Worm (Caenorhabditis elegans) whole organism, L1 larva: ENCODE measurements around the gene C48D5.3.

Experiments used
- C34B4.2 ChIP-seq: sonication (generic microtip); optimal IDR thresholded peaks from 2 replicates; lab custom pipeline; 2017; ENCODE audit warnings: mild to moderate bottlenecking, missing genetic modification characterization, missing compliant biosample characterization
- F16B12.6 ChIP-seq: fragments of 150-350 bp; optimal IDR thresholded peaks from 2 replicates; lab custom pipeline; 2014; ENCODE audit warnings: missing biosample characterization, missing genetic modification characterization
- alr-1 ChIP-seq: fragments of 200-800 bp; sonication (Bioruptor generic); optimal IDR thresholded peaks from 2 replicates; lab custom pipeline; 2018; ENCODE audit warnings: borderline replicate concordance, mild to moderate bottlenecking, missing genetic modification characterization, missing compliant biosample characterization
- ama-1 ChIP-seq: fragments of 150-350 bp; optimal IDR thresholded peaks from 2 replicates; lab custom pipeline; 2014
- blmp-1 ChIP-seq: fragments of 150-350 bp; optimal IDR thresholded peaks from 2 replicates; lab custom pipeline; 2014; ENCODE audit warnings: missing biosample characterization, missing genetic modification characterization
- ceh-63 ChIP-seq: fragments of 200-800 bp; sonication (Bioruptor generic); optimal IDR thresholded peaks from 2 replicates; lab custom pipeline; 2018; ENCODE audit warnings: mild to moderate bottlenecking, missing genetic modification characterization, missing compliant biosample characterization
- ceh-8 ChIP-seq: fragments of 200-800 bp; sonication (Bioruptor generic); optimal IDR thresholded peaks from 2 replicates; lab custom pipeline; 2018; ENCODE audit warnings: mild to moderate bottlenecking, missing genetic modification characterization, moderate library complexity, missing compliant biosample characterization
- ceh-82 ChIP-seq, 3 experiments: fragments of 150-350 bp in 1 of 3; sonication (generic microtip) in 2 of 3; optimal IDR thresholded peaks; 2 replicates each; lab custom pipeline; 2014 to 2017; ENCODE audit warnings: missing biosample characterization in 3 of 3, missing genetic modification characterization in 3 of 3
- ceh-88 ChIP-seq: fragments of 200-800 bp; sonication (Bioruptor generic); IDR thresholded peaks from 2 replicates; pipeline ENCODE4 v1.3.6; 2022; ENCODE audit warnings: missing genetic modification characterization, missing compliant biosample characterization
- dpl-1 ChIP-seq, 3 experiments: fragments of 150-350 bp in 2 of 3; sonication (generic microtip) in 1 of 3; optimal IDR thresholded peaks; 2 replicates each; lab custom pipeline; 2014 to 2017; ENCODE audit warnings: missing biosample characterization in 3 of 3, missing genetic modification characterization in 3 of 3, missing genetic modification reagents in 3 of 3
- dsc-1 ChIP-seq: sonication (generic microtip); optimal IDR thresholded peaks from 2 replicates; lab custom pipeline; 2016; ENCODE audit warnings: mild to moderate bottlenecking, missing genetic modification characterization, missing compliant biosample characterization
- efl-1 ChIP-seq, 4 experiments: fragments of 150-350 bp; optimal IDR thresholded peaks in 3 of 4; peaks in 1 of 4; 1 replicate in 1 of 4; 2 replicates in 3 of 4; lab custom pipeline; 2014; ENCODE audit warnings: missing biosample characterization in 2 of 4, missing genetic modification characterization in 2 of 4, missing genetic modification reagents in 2 of 4
- efl-3 ChIP-seq: fragments of 200-800 bp; sonication (Bioruptor generic); optimal IDR thresholded peaks from 2 replicates; lab custom pipeline; 2018; ENCODE audit warnings: mild to moderate bottlenecking, missing genetic modification characterization, missing compliant biosample characterization
- egl-13 ChIP-seq: sonication (generic microtip); optimal IDR thresholded peaks from 2 replicates; lab custom pipeline; 2016; ENCODE audit warnings: missing genotype, missing genetic modification reagents, missing genetic modification characterization, missing compliant biosample characterization
- egl-27 ChIP-seq, 2 experiments: fragments of 150-350 bp in 1 of 2; sonication (generic microtip); optimal IDR thresholded peaks; 3 replicates each; lab custom pipeline; 2017 to 2018; ENCODE audit warnings: missing biosample characterization in 2 of 2, missing genetic modification characterization in 2 of 2, missing genetic modification reagents in 2 of 2
- ets-5 ChIP-seq: fragments of 200-800 bp; sonication (Bioruptor generic); IDR thresholded peaks from 2 replicates; pipeline ENCODE4 v1.3.6; 2022; ENCODE audit warnings: missing genetic modification characterization, missing compliant biosample characterization
- fkh-10 ChIP-seq: sonication (generic microtip); optimal IDR thresholded peaks from 2 replicates; lab custom pipeline; 2017; ENCODE audit warnings: missing biosample characterization, missing genetic modification reagents, missing genetic modification characterization
- fkh-8 ChIP-seq: sonication (generic microtip); optimal IDR thresholded peaks from 2 replicates; lab custom pipeline; 2016; ENCODE audit warnings: mild to moderate bottlenecking, missing genetic modification characterization, missing compliant biosample characterization
- isw-1 ChIP-seq: fragments of 200-800 bp; sonication (Bioruptor generic); IDR thresholded peaks from 2 replicates; pipeline ENCODE4 v1.3.6; 2022; ENCODE audit warnings: missing genetic modification characterization, missing compliant biosample characterization
- jun-1 ChIP-seq: fragments of 150-350 bp; optimal IDR thresholded peaks from 2 replicates; lab custom pipeline; 2014; ENCODE audit warnings: missing biosample characterization, missing genetic modification reagents, missing genetic modification characterization
- lin-13 ChIP-seq: fragments of 150-350 bp; optimal IDR thresholded peaks from 2 replicates; lab custom pipeline; 2014; ENCODE audit warnings: missing biosample characterization, missing genetic modification reagents, missing genetic modification characterization
- lin-14 ChIP-seq: fragments of 200-800 bp; sonication (Bioruptor generic); optimal IDR thresholded peaks from 2 replicates; lab custom pipeline; 2018; ENCODE audit warnings: mild to moderate bottlenecking, missing genetic modification characterization, moderate library complexity, missing compliant biosample characterization
- lin-35 ChIP-seq, 2 experiments: fragments of 150-350 bp; optimal IDR thresholded peaks; 2 replicates each; lab custom pipeline; 2014; ENCODE audit warnings: missing biosample characterization in 2 of 2, missing genetic modification characterization in 2 of 2, missing genetic modification reagents in 2 of 2
- lir-3 ChIP-seq: sonication (generic microtip); optimal IDR thresholded peaks from 2 replicates; lab custom pipeline; 2016; ENCODE audit warnings: mild to moderate bottlenecking, missing genetic modification characterization, moderate library complexity, missing compliant biosample characterization; ENCODE audit not compliant: poor library complexity
- lsy-2 ChIP-seq, 2 experiments: fragments of 150-350 bp; optimal IDR thresholded peaks; 2 replicates each; lab custom pipeline; 2014; ENCODE audit warnings: missing biosample characterization in 2 of 2, missing genetic modification characterization in 2 of 2
- mab-9 ChIP-seq: fragments of 200-800 bp; sonication (Bioruptor generic); IDR thresholded peaks from 2 replicates; pipeline ENCODE4 v1.3.6; 2022; ENCODE audit warnings: missing genetic modification reagents, missing genetic modification characterization, missing compliant biosample characterization
- mdl-1 ChIP-seq, 2 experiments: fragments of 150-350 bp; optimal IDR thresholded peaks; 2 replicates each; lab custom pipeline; 2014 to 2017; ENCODE audit warnings: missing biosample characterization in 2 of 2, missing genetic modification characterization in 2 of 2, inconsistent platforms in 1 of 2
- mep-1 ChIP-seq: fragments of 150-350 bp; optimal IDR thresholded peaks from 2 replicates; lab custom pipeline; 2014; ENCODE audit warnings: missing biosample characterization, missing genetic modification characterization
- nhr-47 ChIP-seq: sonication (generic microtip); optimal IDR thresholded peaks from 2 replicates; lab custom pipeline; 2016; ENCODE audit warnings: mild to moderate bottlenecking, missing genetic modification characterization, moderate library complexity, missing compliant biosample characterization
- nhr-71 ChIP-seq: sonication (generic microtip); optimal IDR thresholded peaks from 2 replicates; lab custom pipeline; 2016; ENCODE audit warnings: mild to moderate bottlenecking, missing genetic modification characterization, moderate library complexity, missing compliant biosample characterization
- nhr-85 ChIP-seq: sonication (generic microtip); peaks from one replicate; lab custom pipeline; 2016; ENCODE audit warnings: missing genetic modification characterization, inconsistent platforms, missing compliant biosample characterization
- rnt-1 ChIP-seq: sonication (generic microtip); optimal IDR thresholded peaks from 2 replicates; lab custom pipeline; 2016; ENCODE audit warnings: mild to moderate bottlenecking, missing genetic modification characterization, moderate library complexity, missing compliant biosample characterization
- snpc-4 ChIP-seq: fragments of 150-350 bp; optimal IDR thresholded peaks from 2 replicates; lab custom pipeline; 2014; ENCODE audit warnings: missing biosample characterization, missing genetic modification characterization
- snu-23 ChIP-seq: sonication (generic microtip); optimal IDR thresholded peaks from 2 replicates; lab custom pipeline; 2016; ENCODE audit warnings: missing genetic modification characterization, missing compliant biosample characterization
- sptf-1 ChIP-seq: fragments of 150-350 bp; optimal IDR thresholded peaks from 2 replicates; lab custom pipeline; 2014; ENCODE audit warnings: missing biosample characterization, missing genetic modification characterization
- swsn-7 ChIP-seq: sonication (generic microtip); optimal IDR thresholded peaks from 2 replicates; lab custom pipeline; 2016; ENCODE audit warnings: missing genetic modification characterization, missing compliant biosample characterization
- tbx-2 ChIP-seq: sonication (generic microtip); optimal IDR thresholded peaks from 2 replicates; lab custom pipeline; 2016; ENCODE audit warnings: missing genetic modification characterization, missing compliant biosample characterization
- tlp-1 ChIP-seq: fragments of 150-350 bp; optimal IDR thresholded peaks from 2 replicates; lab custom pipeline; 2014; ENCODE audit warnings: missing biosample characterization, missing genetic modification characterization
- unc-86 ChIP-seq: sonication (generic microtip); optimal IDR thresholded peaks from 2 replicates; lab custom pipeline; 2016; ENCODE audit warnings: missing genetic modification characterization, missing compliant biosample characterization
- vab-15 ChIP-seq: sonication (generic microtip); optimal IDR thresholded peaks from 2 replicates; lab custom pipeline; 2017; ENCODE audit warnings: missing genotype, mild to moderate bottlenecking, missing genetic modification characterization, missing compliant biosample characterization
- xbp-1 ChIP-seq: sonication (generic microtip); optimal IDR thresholded peaks from 2 replicates; lab custom pipeline; 2016; ENCODE audit warnings: missing genetic modification characterization, missing compliant biosample characterization
- zag-1 ChIP-seq: fragments of 150-350 bp; optimal IDR thresholded peaks from 2 replicates; lab custom pipeline; 2014; ENCODE audit warnings: missing biosample characterization, missing genetic modification characterization
- ztf-11 ChIP-seq, 2 experiments: sonication (generic microtip); optimal IDR thresholded peaks; 2 replicates each; lab custom pipeline; 2016 to 2017; ENCODE audit warnings: missing genetic modification characterization in 2 of 2, missing biosample characterization in 1 of 2, missing compliant biosample characterization in 1 of 2

The C48D5.3 gene

ce11 chrIII:3532035-3532434 lies 49.5 kb downstream of the C48D5.3 start:
- TF ChIP-seq isw-1 (GFP tag; lab: Robert Waterston, UW) (peak; percentile 39; the same call in 1 of the 2 replicates), ama-1 (peak; percentile 18), snu-23 (GFP tag; lab: Kevin White, UChicago) (peak; percentile 76), egl-13 (tag; lab: Kevin White, UChicago) (peak; percentile 37), mab-9 (GFP tag; lab: Robert Waterston, UW) (no peak), jun-1 (peak; percentile 43), rnt-1 (tag; lab: Kevin White, UChicago) (no peak), ceh-63 (no peak), dpl-1 (GFP tag; optimal IDR thresholded peaks at IDR 0.05; lab: Kevin White, UChicago) (peak; percentile 5 to 52 (median 21)), mdl-1 (tag; optimal IDR thresholded peaks at IDR 0.05; lab: Kevin White, UChicago) (peak in 1 of 2 experiments; percentile 41), vab-15 (tag; lab: Kevin White, UChicago) (no peak), ceh-8 (peak; percentile 25), fkh-10 (peak; percentile 1), blmp-1 (peak; percentile 52), dsc-1 (tag; lab: Kevin White, UChicago) (peak; percentile 47), alr-1 (no peak), tlp-1 (tag; lab: Kevin White, UChicago) (no peak), F16B12.6 (tag; lab: Kevin White, UChicago) (peak; percentile 18), nhr-47 (tag; lab: Kevin White, UChicago) (peak; percentile 73), lin-35 (GFP tag; optimal IDR thresholded peaks at IDR 0.05; lab: Kevin White, UChicago) (peak; percentile 62 to 68), C34B4.2 (tag; lab: Kevin White, UChicago) (no peak), snpc-4 (no peak), nhr-71 (peak; percentile 69), egl-27 (tag; optimal IDR thresholded peaks at IDR 0.05; lab: Kevin White, UChicago) (peak; percentile 8 to 34), sptf-1 (tag; lab: Kevin White, UChicago) (no peak), ceh-88 (GFP tag; lab: Robert Waterston, UW) (no peak; the same call in 1 of the 2 replicates), lir-3 (peak; percentile 19), swsn-7 (tag; lab: Kevin White, UChicago) (peak; percentile 72), fkh-8 (tag; lab: Kevin White, UChicago) (peak; percentile 76), lin-13 (GFP tag; lab: Kevin White, UChicago) (peak; percentile 0), nhr-85 (tag; lab: Kevin White, UChicago) (peak; percentile 75), ets-5 (no peak), efl-3 (no peak), lsy-2 (tag; optimal IDR thresholded peaks at IDR 0.05; lab: Kevin White, UChicago) (peak; percentile 61 to 77), ztf-11 (tag; optimal IDR thresholded peaks at IDR 0.05; lab: Kevin White, UChicago) (peak in 1 of 2 experiments; percentile 29), unc-86 (peak; percentile 76), xbp-1 (tag; lab: Kevin White, UChicago) (peak; percentile 58), mep-1 (tag; lab: Kevin White, UChicago) (peak; percentile 82), lin-14 (GFP tag; lab: Kevin White, UChicago) (peak; percentile 92), efl-1 (optimal IDR thresholded peaks at IDR 0.05; lab: Kevin White, UChicago) (peak; percentile 60 to 76), efl-1 (GFP tag; optimal IDR thresholded peaks at IDR 0.05 in 1 of 2; lab: Kevin White, UChicago) (peak; percentile 12 to 78), zag-1 (tag; lab: Kevin White, UChicago) (peak; percentile 15), ceh-82 (tag; optimal IDR thresholded peaks at IDR 0.05; lab: Kevin White, UChicago) (peak; percentile 54 to 84 (median 59)), tbx-2 (tag; lab: Kevin White, UChicago) (peak; percentile 72)
